Worm (Caenorhabditis elegans): ENCODE data around the gene F29B9.8.

The F29B9.8 gene

ce11 chrIV:4686291-4686830 is 38.9 kb downstream of the F29B9.8 start:
- TF ChIP-seq ztf-11 (tag; optimal IDR thresholded peaks at IDR 0.05) (no peak), nhr-42 (GFP tag; IDR thresholded peaks at IDR 0.05) (no peak), unc-62 (GFP tag; optimal IDR thresholded peaks at IDR 0.05 in 1 of 2) (peak in 1 of 2 experiments; percentile 65), unc-62 (tag; optimal IDR thresholded peaks at IDR 0.05) (no peak), daf-19 (GFP tag; conservative IDR thresholded peaks at IDR 0.05) (no peak)

ce11 chrIV:4686898-4687297 is 39.4 kb downstream of the F29B9.8 start:
- peak; percentile 56; the same call in 1 of the 2 replicates for TF ChIP-seq set-16 (GFP tag; IDR thresholded peaks at IDR 0.05)
- TF ChIP-seq aha-1 (tag) = peak; percentile 69
- no peak for TF ChIP-seq php-3 (GFP tag; IDR thresholded peaks at IDR 0.05)

DNA sequence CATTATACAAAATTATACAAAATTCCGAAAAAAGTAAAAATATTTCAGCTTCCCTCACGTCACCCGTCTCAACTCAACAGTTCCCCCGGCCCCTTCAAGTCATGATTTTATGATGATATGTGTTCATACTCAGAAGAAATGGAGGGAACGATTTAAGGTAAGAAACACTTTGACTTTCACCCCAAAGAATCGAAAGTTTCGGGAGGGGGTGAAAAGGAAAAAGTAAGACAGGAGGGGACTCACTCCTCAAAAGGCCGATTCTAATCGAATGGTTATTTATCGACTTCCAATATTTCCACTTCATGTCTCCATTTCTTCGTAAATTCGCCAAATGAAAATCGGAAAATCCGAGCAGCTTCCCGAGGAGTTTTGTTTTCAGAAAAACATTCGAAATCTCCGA is 40.7 kb downstream of the F29B9.8 start, which contains the start of gene bus-4:
bus-4 (plus strand) TSS at position 49 of the 400 bp plus-strand sequence.
- no peak for TF ChIP-seq hmg-1.1 (GFP tag; IDR thresholded peaks at IDR 0.05)

DNA sequence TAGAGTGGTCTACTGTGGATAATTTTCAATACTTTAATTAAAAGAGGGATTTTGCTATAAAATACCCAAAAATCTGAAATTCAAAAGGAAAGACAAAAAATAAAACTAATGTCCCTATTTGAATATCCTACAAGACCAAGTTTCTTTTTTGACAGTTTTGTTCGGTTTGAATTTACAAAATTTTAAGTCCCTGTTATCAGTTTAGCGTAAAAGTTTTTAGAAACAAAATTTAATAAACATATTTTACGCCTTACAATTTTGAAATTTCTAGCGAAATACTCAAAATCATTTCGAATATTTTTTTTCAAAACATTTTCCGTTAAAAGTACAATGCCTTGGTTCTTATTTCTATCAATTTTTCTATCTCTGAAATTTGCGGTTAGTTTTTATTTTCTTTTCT is 45.0 kb downstream of the F29B9.8 start, which contains the start of gene spe-51:
spe-51 (plus strand) TSS at position 301 of the 400 bp plus-strand sequence.
- TF ChIP-seq php-3 (GFP tag; IDR thresholded peaks at IDR 0.05) = no peak
- TF ChIP-seq F10B5.3 (tag; optimal IDR thresholded peaks at IDR 0.05) = no peak
- no peak for TF ChIP-seq zfp-3 (GFP tag; conservative IDR thresholded peaks at IDR 0.05)
- no peak for TF ChIP-seq pha-4 (GFP tag; IDR thresholded peaks at IDR 0.05)
- no peak for TF ChIP-seq pha-4 (tag; optimal IDR thresholded peaks at IDR 0.05)
- TF ChIP-seq unc-130 (GFP tag; optimal IDR thresholded peaks at IDR 0.05) = no peak
- no peak for TF ChIP-seq attf-4 (tag; optimal IDR thresholded peaks at IDR 0.05)
- no peak for TF ChIP-seq nhr-42 (GFP tag; IDR thresholded peaks at IDR 0.05)
- no peak for TF ChIP-seq T20F7.1 (GFP tag; optimal IDR thresholded peaks at IDR 0.05)
- TF ChIP-seq Y105C5A.15 (GFP tag; IDR thresholded peaks at IDR 0.05) = no peak
- no peak for TF ChIP-seq unc-62 (GFP tag; optimal IDR thresholded peaks at IDR 0.05 in 1 of 2)
- TF ChIP-seq unc-62 (tag; optimal IDR thresholded peaks at IDR 0.05) = no peak
- TF ChIP-seq egl-43 (GFP tag; IDR thresholded peaks at IDR 0.05) = no peak
- TF ChIP-seq rbr-2 (tag; optimal IDR thresholded peaks at IDR 0.05) = no peak
- TF ChIP-seq aly-2 (tag; optimal IDR thresholded peaks at IDR 0.05) = no peak
